Worm (Caenorhabditis elegans) whole organism, L3 larva: Measurements from ENCODE around the gene F10D7.4.

Source experiments
- lin-39 ChIP-seq: fragments of 150-350 bp; optimal IDR thresholded peaks from 2 replicates; lab custom pipeline; 2018; ENCODE audit warnings: missing biosample characterization, missing genetic modification reagents, missing genetic modification characterization
- nhr-11 ChIP-seq: fragments of 150-350 bp; optimal IDR thresholded peaks from 2 replicates; lab custom pipeline; 2014; ENCODE audit warnings: missing biosample characterization, missing genetic modification characterization
- ztf-11 ChIP-seq: fragments of 150-350 bp; optimal IDR thresholded peaks from 2 replicates; lab custom pipeline; 2014; ENCODE audit warnings: missing biosample characterization, missing genetic modification characterization
- ztf-4 ChIP-seq: fragments of 150-350 bp; optimal IDR thresholded peaks from 2 replicates; lab custom pipeline; 2014; ENCODE audit warnings: missing biosample characterization, missing genetic modification characterization

ce11 chrX:17390531-17390930 lies 8.7 kb upstream of the F10D7.4 start:
- no peak for TF ChIP-seq ztf-4 (tag; lab: Kevin White, UChicago)
- no peak for TF ChIP-seq nhr-11 (tag; lab: Kevin White, UChicago)
- TF ChIP-seq ztf-11 (tag; lab: Kevin White, UChicago) = no peak
- TF ChIP-seq lin-39 = no peak
